Fruit fly (Drosophila melanogaster): ENCODE data around the gene Mgat3.

DNA sequence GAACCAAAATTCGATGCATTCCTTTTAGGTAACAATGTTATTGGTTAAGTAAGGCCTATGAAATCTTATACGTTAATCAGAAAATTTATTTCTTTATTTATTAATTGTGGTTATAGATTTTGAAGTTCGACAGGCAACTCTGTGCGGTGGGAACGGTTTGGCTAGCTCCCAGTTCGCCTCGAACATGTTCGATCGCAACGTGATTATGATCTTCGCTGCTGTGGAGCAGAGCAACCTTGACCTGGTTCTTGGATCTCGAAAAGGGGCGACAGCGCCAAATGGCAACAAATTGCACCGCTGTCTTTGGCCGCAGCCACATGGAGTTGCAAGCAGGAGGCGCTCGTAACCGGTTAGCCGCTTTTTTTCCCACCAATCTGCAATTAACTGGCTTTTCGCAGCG, 28.1 kb downstream of the Mgat3 start:
- TF ChIP-seq CG14711 (tag; optimal IDR thresholded peaks at IDR 0.05): no peak
- no peak for TF ChIP-seq kay (GFP tag; ENCODE audit: borderline replicate concordance)
- TF ChIP-seq CG1620 (GFP tag; optimal IDR thresholded peaks at IDR 0.05): no peak
- no peak for TF ChIP-seq cnc (optimal IDR thresholded peaks at IDR 0.05)
- TF ChIP-seq tj (GFP tag; optimal IDR thresholded peaks at IDR 0.05): no peak
- no peak for TF ChIP-seq toe (GFP tag; optimal IDR thresholded peaks at IDR 0.05)
- no peak for TF ChIP-seq CG11617 (GFP tag; optimal IDR thresholded peaks at IDR 0.05)
- no peak for TF ChIP-seq CG5204 (GFP tag; optimal IDR thresholded peaks at IDR 0.05)
- TF ChIP-seq CG7101 (tag; optimal IDR thresholded peaks at IDR 0.05): no peak
- TF ChIP-seq Clk (GFP tag; optimal IDR thresholded peaks at IDR 0.05): no peak
- TF ChIP-seq cic (GFP tag; optimal IDR thresholded peaks at IDR 0.05): no peak
- TF ChIP-seq Mnt (GFP tag; optimal IDR thresholded peaks at IDR 0.05): no peak
- TF ChIP-seq Hr96 (GFP tag; optimal IDR thresholded peaks at IDR 0.05): no peak
